Worm (Caenorhabditis elegans) whole organism, mixed stage, embryonic: ENCODE measurements around the gene fbxc-15.

Experiments used
- lsy-2 ChIP-seq: fragments of 150-350 bp; optimal IDR thresholded peaks from 2 replicates; lab custom pipeline; 2014; ENCODE audit warnings: missing biosample characterization, missing genetic modification characterization
- snpc-4 ChIP-seq: fragments of 150-350 bp; optimal IDR thresholded peaks from 2 replicates; lab custom pipeline; 2014; ENCODE audit warnings: missing biosample characterization, missing genetic modification characterization

DNA sequence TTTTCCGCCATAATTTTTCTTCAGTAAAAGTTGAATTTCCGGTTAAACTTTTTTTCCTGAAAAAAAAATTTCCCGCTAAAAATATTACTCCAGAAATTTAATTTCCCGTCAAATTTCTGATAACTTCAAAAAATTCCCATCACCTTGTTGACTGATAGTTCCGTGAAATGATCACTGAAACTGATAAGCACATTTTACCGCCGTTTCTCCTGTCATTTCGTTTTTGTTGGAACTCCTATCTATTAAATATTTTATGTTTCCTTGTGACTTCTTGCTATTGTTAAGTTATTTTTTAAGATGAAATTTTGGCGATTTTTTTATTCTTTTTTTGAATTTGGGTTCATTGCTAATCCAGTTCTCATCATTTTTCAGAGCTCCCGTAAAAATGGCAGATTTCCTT lies 49.4 kb downstream of the fbxc-15 start, which contains the start of gene math-34:
- TF ChIP-seq lsy-2 (tag; lab: Kevin White, UChicago) = no peak
- TF ChIP-seq snpc-4 (tag; lab: Kevin White, UChicago) = no peak
